Fruit fly (Drosophila melanogaster) whole organism, pupa: ENCODE data around the gene CG9459.

Source experiments
- CG14655 ChIP-seq: fragments of 200-800 bp; sonication (Bioruptor generic); optimal IDR thresholded peaks from 3 replicates; lab custom pipeline; 2017; ENCODE audit warnings: mild to moderate bottlenecking, missing biosample characterization, missing genetic modification reagents, missing genetic modification characterization
- CG15710 ChIP-seq: fragments of 200-800 bp; sonication (Bioruptor generic); optimal IDR thresholded peaks from 2 replicates; lab custom pipeline; 2018; ENCODE audit warnings: missing biosample characterization, mild to moderate bottlenecking, missing genetic modification characterization, moderate library complexity
- CG8301 ChIP-seq: fragments of 200-800 bp; sonication (Bioruptor generic); optimal IDR thresholded peaks from 2 replicates; lab custom pipeline; 2018; ENCODE audit warnings: missing biosample characterization, mild to moderate bottlenecking, missing genetic modification characterization
- CG9948 ChIP-seq: fragments of 200-800 bp; sonication (Bioruptor generic); optimal IDR thresholded peaks from 2 replicates; lab custom pipeline; 2018; ENCODE audit warnings: missing biosample characterization, mild to moderate bottlenecking, missing genetic modification characterization, moderate library complexity
- D1 ChIP-seq: fragments of 200-800 bp; sonication (Bioruptor generic); optimal IDR thresholded peaks from 2 replicates; lab custom pipeline; 2018; ENCODE audit warnings: missing biosample characterization, mild to moderate bottlenecking, missing genetic modification characterization, moderate library complexity
- Pif1A ChIP-seq: fragments of 200-800 bp; sonication (Bioruptor generic); optimal IDR thresholded peaks from 3 replicates; lab custom pipeline; 2016; ENCODE audit warnings: missing biosample characterization, missing genetic modification characterization
- Pif1B ChIP-seq: fragments of 200-800 bp; sonication (Bioruptor generic); optimal IDR thresholded peaks from 3 replicates; lab custom pipeline; 2016; ENCODE audit warnings: missing biosample characterization, missing genetic modification characterization
- fd96Ca ChIP-seq: fragments of 200-800 bp; sonication (Bioruptor generic); IDR thresholded peaks from 3 replicates; pipeline ENCODE4 v1.3.6; 2022; ENCODE audit warnings: missing biosample characterization, missing genetic modification characterization
- gl ChIP-seq: fragments of 200-800 bp; sonication (Bioruptor generic); optimal IDR thresholded peaks from 2 replicates; lab custom pipeline; 2018; ENCODE audit warnings: missing biosample characterization, mild to moderate bottlenecking, missing genetic modification characterization
- rn ChIP-seq: fragments of 200-800 bp; sonication (Bioruptor generic); IDR thresholded peaks from 2 replicates; pipeline ENCODE4 v1.3.6; 2022; ENCODE audit warnings: missing biosample characterization, missing genetic modification characterization

DNA sequence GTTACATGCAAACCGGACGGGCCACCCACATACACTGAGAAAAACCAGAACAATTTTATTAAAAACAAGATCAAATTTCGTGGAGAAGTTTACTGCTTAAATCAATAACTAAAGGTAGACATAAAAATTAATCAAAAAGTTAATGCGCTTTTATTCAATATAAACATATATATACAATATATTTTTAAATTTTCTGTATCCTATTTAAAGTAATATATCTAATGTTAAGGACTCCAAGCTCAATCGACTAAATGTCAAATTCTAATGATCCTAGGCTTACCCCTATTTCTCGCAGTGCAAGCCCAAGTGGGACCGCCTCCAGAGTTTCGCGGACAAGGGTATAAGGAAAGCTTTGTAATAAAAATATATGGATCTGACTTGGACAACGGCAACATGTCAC is 39.6 kb upstream of the CG9459 start:
- no peak for TF ChIP-seq Pif1B (GFP tag; lab: Kevin White, UChicago)
- no peak for TF ChIP-seq fd96Ca (GFP tag; lab: Robert Waterston, UW)
- TF ChIP-seq CG8301 (tag; lab: Kevin White, UChicago): no peak
- TF ChIP-seq CG15710 (tag; lab: Kevin White, UChicago): no peak
- no peak for TF ChIP-seq CG14655 (GFP tag; lab: Kevin White, UChicago)
- no peak for TF ChIP-seq D1 (tag; lab: Kevin White, UChicago)
- TF ChIP-seq gl: no peak
- TF ChIP-seq CG9948 (tag; lab: Kevin White, UChicago): no peak
- no peak for TF ChIP-seq rn (GFP tag; lab: Robert Waterston, UW)
- no peak for TF ChIP-seq Pif1A
